Fruit fly (Drosophila melanogaster) ovary, adult (tissue): ENCODE data around the gene Ephrin.

Source experiments
- CG17801 ChIP-seq: fragments of 200-800 bp; optimal IDR thresholded peaks from 2 replicates; lab custom pipeline; 2019; ENCODE audit warnings: missing biosample characterization, mild to moderate bottlenecking, missing genetic modification characterization, moderate library complexity; ENCODE audit not compliant: partially characterized antibody

Ephrin gene

dm6 chr4:571504-572268 is at the start of gene Ephrin, which contains the start of gene ND-49:
TSS of gene Ephrin (plus strand) at chr4:571755.
TSS of gene ND-49 (minus strand) at chr4:571554.
- TF ChIP-seq CG17801 (GFP tag; lab: Kevin White, UChicago), result no peak

dm6 chr4:554758-555157 is 16.8 kb upstream of the Ephrin start:
- no peak for TF ChIP-seq CG17801 (GFP tag; lab: Kevin White, UChicago)

dm6 chr4:557095-557878 is 14.3 kb upstream of the Ephrin start, which contains the start of gene Tdg:
TSS of gene Tdg (minus strand) at chr4:557854.
- TF ChIP-seq CG17801 (GFP tag; lab: Kevin White, UChicago), result no peak

- peak; percentile 26 for TF ChIP-seq CG17801 (GFP tag; lab: Kevin White, UChicago)
Observed at dm6 chr4:557879-558202, 13.7 kb upstream of the Ephrin start, which contains the start of gene Pur-alpha. TSS of gene Pur-alpha (plus strand) at chr4:558016.

dm6 chr4:558456-558855 is 13.1 kb upstream of the Ephrin start:
- no peak for TF ChIP-seq CG17801 (GFP tag; lab: Kevin White, UChicago)

- no peak for TF ChIP-seq CG17801 (GFP tag; lab: Kevin White, UChicago)
Observed at dm6 chr4:567285-567684, 4.3 kb upstream of the Ephrin start.

dm6 chr4:570404-571302 is 902 bp upstream of the Ephrin start:
- no peak for TF ChIP-seq CG17801 (GFP tag; lab: Kevin White, UChicago)

dm6 chr4:576439-576838 is 4.9 kb downstream of the Ephrin start:
- TF ChIP-seq CG17801 (GFP tag; lab: Kevin White, UChicago), result no peak

- no peak for TF ChIP-seq CG17801 (GFP tag; lab: Kevin White, UChicago)
Observed at dm6 chr4:582836-583235, 11.3 kb downstream of the Ephrin start, which contains the start of gene CG1909. TSS of gene CG1909 (plus strand) at chr4:583108.

- TF ChIP-seq CG17801 (GFP tag; lab: Kevin White, UChicago), result no peak
Observed at dm6 chr4:588514-588913, 17.0 kb downstream of the Ephrin start.

dm6 chr4:607498-607897 is 35.9 kb downstream of the Ephrin start, which contains the start of gene onecut:
TSS of gene onecut (minus strand) at chr4:607649.
- TF ChIP-seq CG17801 (GFP tag; lab: Kevin White, UChicago), result no peak

- no peak for TF ChIP-seq CG17801 (GFP tag; lab: Kevin White, UChicago)
Observed at dm6 chr4:610398-611319, 39.1 kb downstream of the Ephrin start, which contains the start of gene Eph. TSS of gene Eph (plus strand) at chr4:610684.

- no peak for TF ChIP-seq CG17801 (GFP tag; lab: Kevin White, UChicago)
Observed at dm6 chr4:625898-626644, 54.5 kb downstream of the Ephrin start, which contains the start of gene mav. TSS of gene mav (minus strand) at chr4:626031.
